Fruit fly (Drosophila melanogaster) whole organism, embryonic: ENCODE measurements around the gene MED27.

Experiments used
- Blimp-1 ChIP-seq: fragments of 200-800 bp; sonication (Bioruptor generic); optimal IDR thresholded peaks from 3 replicates; lab custom pipeline; 2018; ENCODE audit warnings: missing biosample characterization, missing genetic modification characterization, mild to moderate bottlenecking, moderate library complexity, missing genetic modification reagents
- CG13287 ChIP-seq: fragments of 200-800 bp; sonication (Bioruptor generic); IDR thresholded peaks from 2 replicates; pipeline ENCODE4 v1.3.6; 2022; ENCODE audit warnings: missing biosample characterization, missing genetic modification characterization; ENCODE audit not compliant: partially characterized antibody
- CG13424 ChIP-seq: fragments of 200-800 bp; sonication (Bioruptor generic); optimal IDR thresholded peaks from 2 replicates; lab custom pipeline; 2019; ENCODE audit warnings: missing biosample characterization, mild to moderate bottlenecking, missing genetic modification characterization, moderate library complexity
- CG15479 ChIP-seq: fragments of 200-800 bp; sonication (Bioruptor generic); optimal IDR thresholded peaks from 3 replicates; lab custom pipeline; 2019; ENCODE audit warnings: missing biosample characterization, mild to moderate bottlenecking, missing genetic modification characterization, moderate library complexity
- CG2202 ChIP-seq: fragments of 200-800 bp; sonication (Bioruptor generic); optimal IDR thresholded peaks from 2 replicates; lab custom pipeline; 2018; ENCODE audit warnings: missing biosample characterization, mild to moderate bottlenecking, missing genetic modification characterization
- CG31441 ChIP-seq: fragments of 200-800 bp; sonication (Bioruptor generic); IDR thresholded peaks from 2 replicates; pipeline ENCODE4 v1.3.6; 2022; ENCODE audit warnings: missing biosample characterization, missing genetic modification characterization
- CG33557 ChIP-seq: fragments of 200-800 bp; sonication (Bioruptor generic); optimal IDR thresholded peaks from 2 replicates; lab custom pipeline; 2019; ENCODE audit warnings: missing biosample characterization, mild to moderate bottlenecking, missing genetic modification characterization, moderate library complexity
- CG4820 ChIP-seq: fragments of 200-800 bp; sonication (Bioruptor generic); optimal IDR thresholded peaks from 3 replicates; lab custom pipeline; 2016; ENCODE audit warnings: missing biosample characterization, missing genetic modification characterization
- CG6689 ChIP-seq: fragments of 200-800 bp; sonication (Bioruptor generic); IDR thresholded peaks from 2 replicates; pipeline ENCODE4 v1.3.6; 2022; ENCODE audit warnings: missing biosample characterization, missing genetic modification characterization
- CG8281 ChIP-seq: fragments of 200-800 bp; sonication (Bioruptor generic); optimal IDR thresholded peaks from 2 replicates; lab custom pipeline; 2018; ENCODE audit warnings: missing biosample characterization, mild to moderate bottlenecking, missing genetic modification characterization, moderate library complexity
- D19B ChIP-seq: fragments of 200-800 bp; sonication (Bioruptor generic); optimal IDR thresholded peaks from 2 replicates; lab custom pipeline; 2017; ENCODE audit warnings: missing biosample characterization, mild to moderate bottlenecking, missing genetic modification characterization
- Dek ChIP-seq: fragments of 200-800 bp; sonication (Bioruptor generic); optimal IDR thresholded peaks from 3 replicates; lab custom pipeline; 2019; ENCODE audit warnings: missing biosample characterization, mild to moderate bottlenecking, missing genetic modification characterization, moderate library complexity
- Dll ChIP-seq: fragments of 200-800 bp; sonication (Bioruptor generic); IDR thresholded peaks from 4 replicates; pipeline ENCODE4 v1.3.6; 2022; ENCODE audit warnings: missing biosample characterization, missing genetic modification characterization; ENCODE audit not compliant: partially characterized antibody
- Dp ChIP-seq: fragments of 200-800 bp; sonication (Bioruptor generic); optimal IDR thresholded peaks from 2 replicates; lab custom pipeline; 2018; ENCODE audit warnings: missing biosample characterization, mild to moderate bottlenecking, missing genetic modification characterization, moderate library complexity
- Elba2 ChIP-seq: fragments of 200-800 bp; sonication (Bioruptor generic); optimal IDR thresholded peaks from 3 replicates; lab custom pipeline; 2016; ENCODE audit warnings: missing biosample characterization, missing genetic modification characterization
- GATAe ChIP-seq: fragments of 200-800 bp; sonication (Bioruptor generic); conservative IDR thresholded peaks from 2 replicates; pipeline ENCODE4 v1.3.6; 2022; ENCODE audit warnings: missing biosample characterization, missing genetic modification characterization
- Hand ChIP-seq: fragments of 200-800 bp; sonication (Bioruptor generic); optimal IDR thresholded peaks from 2 replicates; lab custom pipeline; 2017; ENCODE audit warnings: mild to moderate bottlenecking, missing biosample characterization, missing genetic modification reagents, missing genetic modification characterization
- Max ChIP-seq: fragments of 200-800 bp; sonication (Bioruptor generic); optimal IDR thresholded peaks from 2 replicates; lab custom pipeline; 2016; ENCODE audit warnings: missing biosample characterization, mild to moderate bottlenecking, missing genetic modification characterization
- Sry-β ChIP-seq: fragments of 200-800 bp; sonication (Bioruptor generic); optimal IDR thresholded peaks from 2 replicates; lab custom pipeline; 2018; ENCODE audit warnings: missing biosample characterization, mild to moderate bottlenecking, missing genetic modification characterization, moderate library complexity
- Taf1 ChIP-seq: fragments of 200-800 bp; sonication (Bioruptor generic); IDR thresholded peaks from 2 replicates; pipeline ENCODE4 v1.3.6; 2022; ENCODE audit warnings: missing biosample characterization, missing genetic modification characterization
- Trl ChIP-seq, 3 experiments: fragments of >200 bp in 2 of 3; fragments of 200-800 bp in 1 of 3; sonication (Bioruptor generic) in 1 of 3; optimal IDR thresholded peaks; 2 replicates in 1 of 3; 3 replicates in 2 of 3; lab custom pipeline; 2016 to 2017; ENCODE audit warnings: missing biosample characterization in 1 of 3, missing genetic modification characterization in 1 of 3
- bbx ChIP-seq: fragments of 200-800 bp; sonication (Bioruptor generic); IDR thresholded peaks from 2 replicates; pipeline ENCODE4 v1.3.6; 2022; ENCODE audit warnings: missing biosample characterization, missing genetic modification characterization; ENCODE audit not compliant: partially characterized antibody
- chinmo ChIP-seq: fragments of 200-800 bp; sonication (Bioruptor generic); IDR thresholded peaks from 4 replicates; pipeline ENCODE4 v1.3.6; 2022; ENCODE audit warnings: missing biosample characterization, missing genetic modification characterization; ENCODE audit not compliant: partially characterized antibody
- exex ChIP-seq: fragments of 200-800 bp; sonication (Bioruptor generic); optimal IDR thresholded peaks from 4 replicates; lab custom pipeline; 2018; ENCODE audit warnings: missing biosample characterization, mild to moderate bottlenecking, missing genetic modification characterization, moderate library complexity
- fd3F ChIP-seq: fragments of 200-800 bp; sonication (Bioruptor generic); optimal IDR thresholded peaks from 2 replicates; lab custom pipeline; 2018; ENCODE audit warnings: missing biosample characterization, mild to moderate bottlenecking, missing genetic modification characterization, moderate library complexity
- gcm2 ChIP-seq: fragments of 200-800 bp; sonication (Bioruptor generic); optimal IDR thresholded peaks from 2 replicates; lab custom pipeline; 2016; ENCODE audit warnings: missing biosample characterization, missing genetic modification characterization
- grn ChIP-seq: fragments of 200-800 bp; sonication (Bioruptor generic); optimal IDR thresholded peaks from 3 replicates; lab custom pipeline; 2017; ENCODE audit warnings: missing biosample characterization, missing genetic modification characterization
- hbn ChIP-seq: fragments of 200-800 bp; sonication (Bioruptor generic); IDR thresholded peaks from 2 replicates; pipeline ENCODE4 v1.3.6; 2022; ENCODE audit warnings: missing biosample characterization, missing genetic modification characterization; ENCODE audit not compliant: partially characterized antibody
- lab ChIP-seq: fragments of 200-800 bp; sonication (Bioruptor generic); optimal IDR thresholded peaks from 3 replicates; lab custom pipeline; 2017; ENCODE audit warnings: missing biosample characterization, missing genetic modification characterization, mild to moderate bottlenecking, moderate library complexity, missing genetic modification reagents
- mam ChIP-seq: fragments of 200-800 bp; sonication (Bioruptor generic); optimal IDR thresholded peaks from 3 replicates; lab custom pipeline; 2016; ENCODE audit warnings: missing biosample characterization, missing genetic modification characterization
- mirr ChIP-seq: fragments of 200-800 bp; sonication (Bioruptor generic); optimal IDR thresholded peaks from 3 replicates; lab custom pipeline; 2018; ENCODE audit warnings: missing biosample characterization, mild to moderate bottlenecking, missing genetic modification characterization
- nerfin-1 ChIP-seq: fragments of 200-800 bp; sonication (Bioruptor generic); optimal IDR thresholded peaks from 3 replicates; lab custom pipeline; 2019; ENCODE audit warnings: missing biosample characterization, mild to moderate bottlenecking, missing genetic modification characterization, moderate library complexity
- nerfin-2 ChIP-seq: fragments of 200-800 bp; sonication (Bioruptor generic); IDR thresholded peaks from 2 replicates; pipeline ENCODE4 v1.3.6; 2022; ENCODE audit warnings: missing biosample characterization, missing genetic modification characterization; ENCODE audit not compliant: partially characterized antibody
- row ChIP-seq: fragments of 200-800 bp; sonication (Bioruptor generic); IDR thresholded peaks from 3 replicates; pipeline ENCODE4 v1.3.6; 2022; ENCODE audit warnings: missing biosample characterization, missing genetic modification characterization
- sd ChIP-seq: fragments of 200-800 bp; sonication (Bioruptor generic); optimal IDR thresholded peaks from 3 replicates; lab custom pipeline; 2018; ENCODE audit warnings: missing biosample characterization, mild to moderate bottlenecking, missing genetic modification characterization, moderate library complexity
- sens-2 ChIP-seq: fragments of 200-800 bp; sonication (Bioruptor generic); IDR thresholded peaks from 2 replicates; pipeline ENCODE4 v1.3.6; 2022; ENCODE audit warnings: missing biosample characterization, missing genetic modification characterization
- sug ChIP-seq: fragments of 200-800 bp; optimal IDR thresholded peaks from 2 replicates; lab custom pipeline; 2019; ENCODE audit warnings: missing biosample characterization, mild to moderate bottlenecking, missing genetic modification characterization, moderate library complexity
- tll ChIP-seq, 2 experiments: fragments of 200-800 bp in 1 of 2; fragments of >200 bp in 1 of 2; sonication (Bioruptor generic) in 1 of 2; optimal IDR thresholded peaks; 2 replicates each; lab custom pipeline; 2017 to 2019; ENCODE audit warnings: missing biosample characterization in 2 of 2, missing genetic modification characterization in 2 of 2, mild to moderate bottlenecking in 1 of 2, moderate library complexity in 1 of 2
- twi ChIP-seq: fragments of 200-800 bp; optimal IDR thresholded peaks from 2 replicates; lab custom pipeline; 2019; ENCODE audit warnings: missing biosample characterization, mild to moderate bottlenecking, missing genetic modification characterization, moderate library complexity
- tx ChIP-seq: fragments of 200-800 bp; sonication (Bioruptor generic); optimal IDR thresholded peaks from 2 replicates; lab custom pipeline; 2016; ENCODE audit warnings: missing biosample characterization, missing genetic modification characterization
- vvl ChIP-seq: fragments of 200-800 bp; sonication (Bioruptor generic); IDR thresholded peaks from 2 replicates; pipeline ENCODE4 v1.3.6; 2022; ENCODE audit warnings: missing biosample characterization, missing genetic modification characterization
- zen ChIP-seq: fragments of 200-800 bp; sonication (Bioruptor generic); optimal IDR thresholded peaks from 3 replicates; lab custom pipeline; 2018; ENCODE audit warnings: missing biosample characterization, mild to moderate bottlenecking, missing genetic modification characterization, moderate library complexity

The MED27 gene

dm6 chr3R:5671795-5672657, 17.1 kb downstream of the MED27 start:
- TF ChIP-seq lab (GFP tag; lab: Kevin White, UChicago) (peak; percentile 2), fd3F (GFP tag; lab: Kevin White, UChicago) (no peak), gcm2 (GFP tag; lab: Kevin White, UChicago) (peak; percentile 58), Elba2 (GFP tag; lab: Kevin White, UChicago) (no peak), hbn (GFP tag; lab: Robert Waterston, UW) (0 out of 2 replicates have a peak, but pooled peaks have one; percentile 24), mirr (GFP tag; lab: Kevin White, UChicago) (peak; percentile 79), CG31441 (GFP tag; lab: Robert Waterston, UW) (no peak), chinmo (GFP tag; lab: Robert Waterston, UW) (no peak), Dll (GFP tag; lab: Robert Waterston, UW) (0 out of 4 replicates have a peak, but pooled peaks have one; percentile 28), CG4820 (no peak), CG8281 (tag; lab: Kevin White, UChicago) (peak; percentile 14), GATAe (GFP tag; lab: Robert Waterston, UW) (peak; percentile 61; the same call in 1 of the 2 replicates), sug (tag; lab: Kevin White, UChicago) (peak; percentile 10), Dek (tag; lab: Kevin White, UChicago) (no peak), zen (tag; lab: Kevin White, UChicago) (peak; percentile 76), exex (tag; lab: Kevin White, UChicago) (peak; percentile 63), CG6689 (GFP tag; lab: Robert Waterston, UW) (no peak), grn (peak; percentile 100), Taf1 (GFP tag; lab: Robert Waterston, UW) (no peak), tll (GFP tag; optimal IDR thresholded peaks at IDR 0.05; lab: Kevin White, UChicago) (peak in 1 of 2 experiments; percentile 14), sens-2 (GFP tag; lab: Robert Waterston, UW) (0 out of 2 replicates have a peak, but pooled peaks have one; percentile 9), Hand (no peak), CG15479 (GFP tag; lab: Kevin White, UChicago) (peak; percentile 90), mam (GFP tag; lab: Kevin White, UChicago) (no peak), Max (GFP tag; lab: Kevin White, UChicago) (no peak), CG13287 (no peak), Dp (no peak), CG13424 (tag; lab: Kevin White, UChicago) (no peak), twi (tag; lab: Kevin White, UChicago) (peak; percentile 74), Blimp-1 (no peak), tx (GFP tag; lab: Kevin White, UChicago) (no peak), nerfin-2 (GFP tag; lab: Robert Waterston, UW) (no peak), sd (tag; lab: Kevin White, UChicago) (peak; percentile 59), nerfin-1 (tag; lab: Kevin White, UChicago) (peak; percentile 5), CG2202 (tag; lab: Kevin White, UChicago) (no peak), vvl (GFP tag; lab: Robert Waterston, UW) (no peak), CG33557 (GFP tag; lab: Kevin White, UChicago) (no peak), bbx (GFP tag; lab: Robert Waterston, UW) (peak; percentile 27; the same call in 1 of the 2 replicates), Sry-β (GFP tag; lab: Kevin White, UChicago) (peak; percentile 92), D19B (GFP tag; lab: Kevin White, UChicago) (no peak), Trl (optimal IDR thresholded peaks at IDR 0.05; lab: Kevin White, UChicago) (peak; percentile 88 to 89), Trl (GFP tag; optimal IDR thresholded peaks at IDR 0.05; lab: Kevin White, UChicago) (no peak), row (peak; percentile 79)
